Fruit fly (Drosophila melanogaster): ENCODE results near the gene Bili.
"Not testable (repeated sequence)": the region's sequence is repeated elsewhere in the genome, so short reads cannot be mapped to it uniquely, and the experiment has no call there.

Gene Bili

dm6 chr3R:25131042-25131441, at the start of gene Bili:
Bili (plus strand) TSS chr3R:25131306.
- not testable (repeated sequence) for TF ChIP-seq cnc (optimal IDR thresholded peaks at IDR 0.05); CG33017 (tag; optimal IDR thresholded peaks at IDR 0.05); Hr96 (GFP tag; optimal IDR thresholded peaks at IDR 0.05)

- TF ChIP-seq cnc (optimal IDR thresholded peaks at IDR 0.05) (no peak), pad (GFP tag; optimal IDR thresholded peaks at IDR 0.05) (no peak), CG33017 (tag; optimal IDR thresholded peaks at IDR 0.05) (no peak), CG14711 (tag; optimal IDR thresholded peaks at IDR 0.05) (no peak), CG1620 (GFP tag; optimal IDR thresholded peaks at IDR 0.05) (no peak), cic (GFP tag; optimal IDR thresholded peaks at IDR 0.05) (no peak), Hr96 (GFP tag; optimal IDR thresholded peaks at IDR 0.05) (no peak), CG7101 (tag; optimal IDR thresholded peaks at IDR 0.05) (no peak), toe (GFP tag; optimal IDR thresholded peaks at IDR 0.05) (no peak), CG5204 (GFP tag; optimal IDR thresholded peaks at IDR 0.05) (no peak), CG12768 (GFP tag; optimal IDR thresholded peaks at IDR 0.05) (no peak), Crg-1 (GFP tag; optimal IDR thresholded peaks at IDR 0.05) (no peak), CG7045 (GFP tag; optimal IDR thresholded peaks at IDR 0.05) (no peak), CG11617 (GFP tag; optimal IDR thresholded peaks at IDR 0.05) (no peak), Clk (GFP tag; optimal IDR thresholded peaks at IDR 0.05) (no peak), kay (GFP tag; ENCODE audit: borderline replicate concordance) (no peak)
These were observed 48.8 kb upstream of the Bili start, which contains the start of gene fd96Ca for dm6 chr3R:25082348-25082747. fd96Ca (plus strand) TSS chr3R:25082684.

dm6 chr3R:25094639-25095038, 36.5 kb upstream of the Bili start, which contains the start of gene fd96Cb:
fd96Cb (plus strand) TSS chr3R:25095012.
- no peak for TF ChIP-seq CG5204 (GFP tag; optimal IDR thresholded peaks at IDR 0.05)

- TF ChIP-seq CG1620 (GFP tag; optimal IDR thresholded peaks at IDR 0.05): peak; percentile 21
- TF ChIP-seq bab1 (GFP tag; optimal IDR thresholded peaks at IDR 0.05): no peak
These were observed 33.6 kb upstream of the Bili start, which contains the start of the genes CG33095 and CG33096 for dm6 chr3R:25097486-25097885. CG33095 (plus strand) TSS chr3R:25097672. CG33096 (plus strand) TSS chr3R:25097672.

- TF ChIP-seq Crg-1 (GFP tag; optimal IDR thresholded peaks at IDR 0.05): no peak
- no peak for TF ChIP-seq cic (GFP tag; optimal IDR thresholded peaks at IDR 0.05)
- no peak for TF ChIP-seq CG33017 (tag; optimal IDR thresholded peaks at IDR 0.05)
- no peak for TF ChIP-seq CG5204 (GFP tag; optimal IDR thresholded peaks at IDR 0.05)
- TF ChIP-seq Hr96 (GFP tag; optimal IDR thresholded peaks at IDR 0.05): no peak
- TF ChIP-seq bab1 (GFP tag; optimal IDR thresholded peaks at IDR 0.05): no peak
- no peak for TF ChIP-seq CG7101 (tag; optimal IDR thresholded peaks at IDR 0.05)
- no peak for TF ChIP-seq toe (GFP tag; optimal IDR thresholded peaks at IDR 0.05)
- TF ChIP-seq Clk (GFP tag; optimal IDR thresholded peaks at IDR 0.05): no peak
- TF ChIP-seq Mnt (GFP tag; optimal IDR thresholded peaks at IDR 0.05): no peak
- TF ChIP-seq pad (GFP tag; optimal IDR thresholded peaks at IDR 0.05): no peak
These were observed 28.9 kb upstream of the Bili start, which contains the start of gene CG45095 for dm6 chr3R:25102253-25102652. CG45095 (plus strand) TSS chr3R:25102553.

dm6 chr3R:25108932-25109331, 22.2 kb upstream of the Bili start, which contains the start of gene CG34027:
CG34027 (minus strand) TSS chr3R:25109032.
- TF ChIP-seq CG33017 (tag; optimal IDR thresholded peaks at IDR 0.05) (no peak), CG12768 (GFP tag; optimal IDR thresholded peaks at IDR 0.05) (no peak), ovo (GFP tag; optimal IDR thresholded peaks at IDR 0.05) (no peak), tj (GFP tag; optimal IDR thresholded peaks at IDR 0.05) (no peak), Crg-1 (GFP tag; optimal IDR thresholded peaks at IDR 0.05) (no peak), CG1620 (GFP tag; optimal IDR thresholded peaks at IDR 0.05) (no peak), toe (GFP tag; optimal IDR thresholded peaks at IDR 0.05) (no peak), CG14711 (tag; optimal IDR thresholded peaks at IDR 0.05) (no peak), Clk (GFP tag; optimal IDR thresholded peaks at IDR 0.05) (no peak), bab1 (GFP tag; optimal IDR thresholded peaks at IDR 0.05) (no peak), CG7101 (tag; optimal IDR thresholded peaks at IDR 0.05) (no peak)

- TF ChIP-seq CG12768 (GFP tag; optimal IDR thresholded peaks at IDR 0.05) (no peak), CG33017 (tag; optimal IDR thresholded peaks at IDR 0.05) (no peak), Clk (GFP tag; optimal IDR thresholded peaks at IDR 0.05) (no peak), kay (GFP tag; ENCODE audit: borderline replicate concordance) (no peak), CG5204 (GFP tag; optimal IDR thresholded peaks at IDR 0.05) (no peak), tj (GFP tag; optimal IDR thresholded peaks at IDR 0.05) (no peak), cnc (optimal IDR thresholded peaks at IDR 0.05) (no peak), CG1620 (GFP tag; optimal IDR thresholded peaks at IDR 0.05) (no peak), CG7101 (tag; optimal IDR thresholded peaks at IDR 0.05) (no peak), pad (GFP tag; optimal IDR thresholded peaks at IDR 0.05) (no peak), CG14711 (tag; optimal IDR thresholded peaks at IDR 0.05) (no peak), Hr96 (GFP tag; optimal IDR thresholded peaks at IDR 0.05) (no peak), bab1 (GFP tag; optimal IDR thresholded peaks at IDR 0.05) (no peak), cic (GFP tag; optimal IDR thresholded peaks at IDR 0.05) (no peak), Mnt (GFP tag; optimal IDR thresholded peaks at IDR 0.05) (no peak), CG11617 (GFP tag; optimal IDR thresholded peaks at IDR 0.05) (no peak), toe (GFP tag; optimal IDR thresholded peaks at IDR 0.05) (no peak)
These were observed 18.6 kb upstream of the Bili start, which contains the start of gene Nepl16 for dm6 chr3R:25112466-25112939. Nepl16 (minus strand) TSS chr3R:25112516.

All from whole organism, adult.